Worm (Caenorhabditis elegans) whole organism, young adult: Measurements from ENCODE around the gene C34D4.10.

Source experiments
- K11D2.4 ChIP-seq: fragments of 200-800 bp; sonication (Bioruptor generic); IDR thresholded peaks from 2 replicates; pipeline ENCODE4 v1.3.6; 2022; ENCODE audit warnings: missing genetic modification reagents, missing genetic modification characterization, missing compliant biosample characterization
- T07F8.4 ChIP-seq: sonication (generic microtip); optimal IDR thresholded peaks from 2 replicates; lab custom pipeline; 2016; ENCODE audit warnings: mild to moderate bottlenecking, missing genetic modification characterization, moderate library complexity, missing compliant biosample characterization
- ama-1 ChIP-seq, 3 experiments: fragments of 150-350 bp in 1 of 3; sonication (generic microtip) in 2 of 3; optimal IDR thresholded peaks; 2 replicates each; lab custom pipeline; 2014 to 2018; ENCODE audit warnings: missing biosample characterization in 2 of 3, missing genetic modification characterization in 2 of 3, missing genetic modification reagents in 2 of 3
- bed-2 ChIP-seq: fragments of 200-800 bp; sonication (Bioruptor generic); IDR thresholded peaks from 2 replicates; pipeline ENCODE4 v1.3.6; 2022; ENCODE audit warnings: missing genetic modification reagents, missing genetic modification characterization, missing compliant biosample characterization
- dpl-1 ChIP-seq: fragments of 150-350 bp; optimal IDR thresholded peaks from 2 replicates; lab custom pipeline; 2014; ENCODE audit warnings: missing biosample characterization, missing genetic modification reagents, missing genetic modification characterization
- egrh-3 ChIP-seq: fragments of 200-800 bp; sonication (Bioruptor generic); IDR thresholded peaks from 2 replicates; pipeline ENCODE4 v1.3.6; 2022; ENCODE audit warnings: missing genetic modification reagents, missing genetic modification characterization, missing compliant biosample characterization
- gei-17 ChIP-seq: fragments of 200-800 bp; sonication (Bioruptor generic); optimal IDR thresholded peaks from 2 replicates; lab custom pipeline; 2018; ENCODE audit warnings: mild to moderate bottlenecking, missing genetic modification characterization, missing compliant biosample characterization
- him-1 ChIP-seq: sonication (generic microtip); optimal IDR thresholded peaks from 2 replicates; lab custom pipeline; 2016; ENCODE audit warnings: missing genotype, missing genetic modification reagents, missing genetic modification characterization, missing compliant biosample characterization
- lag-1 ChIP-seq: fragments of 200-800 bp; sonication (Bioruptor generic); IDR thresholded peaks from 2 replicates; pipeline ENCODE4 v1.3.6; 2022; ENCODE audit warnings: missing genetic modification reagents, missing genetic modification characterization, missing compliant biosample characterization
- mcd-1 ChIP-seq: fragments of 200-800 bp; sonication (Bioruptor generic); IDR thresholded peaks from 2 replicates; pipeline ENCODE4 v1.3.6; 2022; ENCODE audit warnings: missing genetic modification reagents, missing genetic modification characterization, missing compliant biosample characterization
- mes-4 ChIP-seq: sonication (generic microtip); optimal IDR thresholded peaks from 2 replicates; lab custom pipeline; 2016; ENCODE audit warnings: missing genotype, missing genetic modification characterization, missing compliant biosample characterization
- nfya-1 ChIP-seq: sonication (generic microtip); optimal IDR thresholded peaks from 2 replicates; lab custom pipeline; 2017; ENCODE audit warnings: antibody characterized with exemption, missing compliant biosample characterization, missing genetic modification characterization, borderline replicate concordance; ENCODE audit not compliant: insufficient read depth
- pha-4 ChIP-seq: fragments of 150-350 bp; sonication (generic microtip); optimal IDR thresholded peaks from 2 replicates; lab custom pipeline; 2014; ENCODE audit warnings: missing biosample characterization, missing genetic modification reagents, missing genetic modification characterization
- unc-62 ChIP-seq: fragments of 150-350 bp; optimal IDR thresholded peaks from 2 replicates; lab custom pipeline; 2014; ENCODE audit warnings: missing biosample characterization, missing genetic modification reagents, missing genetic modification characterization

DNA sequence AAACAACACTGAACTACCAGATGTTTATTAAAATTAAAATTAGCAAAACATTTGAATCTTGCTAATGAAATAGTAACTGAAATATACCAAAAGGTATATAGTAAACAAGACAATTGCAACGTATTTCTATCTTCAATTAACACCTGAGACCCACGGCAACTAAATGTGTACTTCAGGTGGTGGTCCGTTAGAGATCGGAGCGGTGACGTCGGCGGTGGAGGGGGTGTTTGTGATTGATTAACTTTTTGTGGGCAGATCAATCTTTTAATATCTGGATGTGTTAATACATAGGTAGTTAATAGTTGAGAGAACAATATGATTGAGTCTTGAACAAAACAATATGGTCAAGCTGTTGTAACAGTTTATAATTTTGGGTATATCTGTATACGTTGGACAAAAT lies 25.1 kb downstream of the C34D4.10 start:
- no peak for TF ChIP-seq pha-4
- no peak for TF ChIP-seq T07F8.4 (tag; lab: Kevin White, UChicago)
- no peak for TF ChIP-seq ama-1 (optimal IDR thresholded peaks at IDR 0.05; lab: Kevin White, UChicago)
- TF ChIP-seq ama-1 (GFP tag; optimal IDR thresholded peaks at IDR 0.05; lab: Kevin White, UChicago) = no peak
- no peak for TF ChIP-seq nfya-1 (tag; lab: Kevin White, UChicago)
- no peak for TF ChIP-seq mes-4 (tag; lab: Kevin White, UChicago)
- no peak for TF ChIP-seq him-1
- no peak for TF ChIP-seq unc-62 (GFP tag; lab: Kevin White, UChicago)
- no peak for TF ChIP-seq lag-1 (GFP tag; lab: Robert Waterston, UW)
- TF ChIP-seq egrh-3 (GFP tag; lab: Robert Waterston, UW) = no peak
- no peak for TF ChIP-seq K11D2.4
- no peak for TF ChIP-seq gei-17
- no peak for TF ChIP-seq bed-2 (GFP tag; lab: Robert Waterston, UW)
- TF ChIP-seq dpl-1 (GFP tag; lab: Kevin White, UChicago) = no peak
- TF ChIP-seq mcd-1 = no peak
